Worm (Caenorhabditis elegans) whole organism, young adult: ENCODE data around the gene srw-43.

ENCODE experiments used
- Y53G8AR.9 ChIP-seq: fragments of 200-800 bp; sonication (Bioruptor generic); conservative IDR thresholded peaks from 2 replicates; pipeline ENCODE4 v1.3.6; 2022; ENCODE audit warnings: missing genetic modification reagents, missing genetic modification characterization, missing compliant biosample characterization
- ztf-26 ChIP-seq: sonication (generic microtip); optimal IDR thresholded peaks from 2 replicates; lab custom pipeline; 2017; ENCODE audit warnings: missing genetic modification characterization, missing compliant biosample characterization

DNA sequence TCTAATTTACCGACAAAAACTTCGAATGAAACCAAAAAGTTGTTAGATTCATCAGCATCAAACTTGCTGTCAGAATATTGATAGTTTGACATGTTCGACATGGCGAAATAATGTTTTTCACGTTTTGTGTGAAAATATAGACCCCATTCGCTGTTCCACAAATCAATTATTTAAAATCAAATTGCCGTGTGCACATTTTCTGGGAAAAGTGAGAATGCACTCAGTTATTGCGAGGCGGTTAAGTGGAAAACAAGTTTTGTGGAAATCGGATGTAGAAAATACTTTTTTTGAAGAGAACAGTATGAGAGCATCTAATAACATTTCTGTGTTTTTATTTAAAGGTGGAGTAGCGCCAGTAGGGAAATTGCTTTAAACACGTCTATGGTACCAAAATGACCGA, 7.9 kb downstream of the srw-43 start, which contains the start of gene srw-42:
- TF ChIP-seq ztf-26 (no peak), Y53G8AR.9 (GFP tag; lab: Robert Waterston, UW) (no peak)
